Fruit fly (Drosophila melanogaster) whole organism, embryonic: Measurements from ENCODE around the gene CG15152.
A peak's percentile ranks its signal among the peaks of the same experiment; 100 is the strongest.

Source experiments
- Atf3 ChIP-seq: fragments of 200-800 bp; sonication (Bioruptor generic); optimal IDR thresholded peaks from 3 replicates; lab custom pipeline; 2016; ENCODE audit warnings: missing biosample characterization, missing genetic modification characterization
- Bteb2 ChIP-seq: fragments of 200-800 bp; sonication (Bioruptor generic); optimal IDR thresholded peaks from 2 replicates; lab custom pipeline; 2016; ENCODE audit warnings: missing biosample characterization, missing genetic modification characterization
- C15 ChIP-seq: fragments of 200-800 bp; sonication (Bioruptor generic); IDR thresholded peaks from 3 replicates; pipeline ENCODE4 v1.3.6; 2022; ENCODE audit warnings: missing biosample characterization, missing genetic modification characterization
- CG10321 ChIP-seq: fragments of 200-800 bp; sonication (Bioruptor generic); IDR thresholded peaks from 2 replicates; pipeline ENCODE4 v1.3.6; 2022; ENCODE audit warnings: missing biosample characterization, missing genetic modification characterization
- CG11247 ChIP-seq: fragments of 200-800 bp; sonication (Bioruptor generic); IDR thresholded peaks from 2 replicates; pipeline ENCODE4 v1.3.6; 2022; ENCODE audit warnings: missing biosample characterization, missing genetic modification characterization
- CG14014 ChIP-seq: fragments of 200-800 bp; sonication (Bioruptor generic); IDR thresholded peaks from 2 replicates; pipeline ENCODE4 v1.3.6; 2022; ENCODE audit warnings: missing biosample characterization, missing genetic modification characterization
- CG14860 ChIP-seq: fragments of 200-800 bp; sonication (Bioruptor generic); IDR thresholded peaks from 3 replicates; pipeline ENCODE4 v1.3.6; 2022; ENCODE audit warnings: missing biosample characterization, missing genetic modification characterization; ENCODE audit not compliant: partially characterized antibody
- CG15011 ChIP-seq: fragments of 200-800 bp; sonication (Bioruptor generic); optimal IDR thresholded peaks from 3 replicates; lab custom pipeline; 2018; ENCODE audit warnings: missing biosample characterization, mild to moderate bottlenecking, missing genetic modification characterization
- CG15073 ChIP-seq: fragments of 200-800 bp; sonication (Bioruptor generic); optimal IDR thresholded peaks from 2 replicates; lab custom pipeline; 2016; ENCODE audit warnings: missing biosample characterization, missing genetic modification characterization
- CG17385 ChIP-seq: fragments of 200-800 bp; sonication (Bioruptor generic); optimal IDR thresholded peaks from 3 replicates; lab custom pipeline; 2018; ENCODE audit warnings: missing biosample characterization, mild to moderate bottlenecking, missing genetic modification characterization
- CG1832 ChIP-seq: fragments of 200-800 bp; sonication (Bioruptor generic); optimal IDR thresholded peaks from 2 replicates; lab custom pipeline; 2017; ENCODE audit warnings: missing biosample characterization, mild to moderate bottlenecking, missing genetic modification characterization, inconsistent platforms
- CG43689 ChIP-seq: fragments of 200-800 bp; sonication (Bioruptor generic); IDR thresholded peaks from 2 replicates; pipeline ENCODE4 v1.3.6; 2022; ENCODE audit warnings: missing biosample characterization, missing genetic modification characterization
- CG4730 ChIP-seq: fragments of 200-800 bp; sonication (Bioruptor generic); IDR thresholded peaks from 2 replicates; pipeline ENCODE4 v1.3.6; 2022; ENCODE audit warnings: missing biosample characterization, missing genetic modification characterization
- CG4854 ChIP-seq: fragments of 200-800 bp; sonication (Bioruptor generic); optimal IDR thresholded peaks from 2 replicates; lab custom pipeline; 2016; ENCODE audit warnings: missing biosample characterization, missing genetic modification characterization, inconsistent platforms
- CG6683 ChIP-seq: fragments of 200-800 bp; sonication (Bioruptor generic); optimal IDR thresholded peaks from 2 replicates; lab custom pipeline; 2017; ENCODE audit warnings: missing biosample characterization, mild to moderate bottlenecking, missing genetic modification characterization, missing genetic modification reagents
- CG7745 ChIP-seq: fragments of 200-800 bp; sonication (Bioruptor generic); optimal IDR thresholded peaks from 2 replicates; lab custom pipeline; 2018; ENCODE audit warnings: missing biosample characterization, mild to moderate bottlenecking, missing genetic modification characterization, moderate library complexity
- CG8281 ChIP-seq: fragments of 200-800 bp; sonication (Bioruptor generic); optimal IDR thresholded peaks from 2 replicates; lab custom pipeline; 2018; ENCODE audit warnings: missing biosample characterization, mild to moderate bottlenecking, missing genetic modification characterization, moderate library complexity
- CG8359 ChIP-seq: fragments of 200-800 bp; sonication (Bioruptor generic); optimal IDR thresholded peaks from 2 replicates; lab custom pipeline; 2017; ENCODE audit warnings: missing biosample characterization, mild to moderate bottlenecking, missing genetic modification characterization, borderline replicate concordance
- CG9609 ChIP-seq: fragments of 200-800 bp; sonication (Bioruptor generic); optimal IDR thresholded peaks from 3 replicates; lab custom pipeline; 2016; ENCODE audit warnings: missing biosample characterization, missing genetic modification characterization
- CG9876 ChIP-seq: fragments of 200-800 bp; sonication (Bioruptor generic); optimal IDR thresholded peaks from 2 replicates; lab custom pipeline; 2016; ENCODE audit warnings: missing biosample characterization, missing genetic modification characterization
- Doc2 ChIP-seq: fragments of 200-800 bp; sonication (Bioruptor generic); IDR thresholded peaks from 2 replicates; pipeline ENCODE4 v1.3.6; 2022; ENCODE audit warnings: missing biosample characterization, missing genetic modification characterization
- Ets97D ChIP-seq: fragments of 200-800 bp; sonication (Bioruptor generic); optimal IDR thresholded peaks from 3 replicates; lab custom pipeline; 2016; ENCODE audit warnings: missing biosample characterization, missing genetic modification characterization
- Kr ChIP-seq: fragments of 200-800 bp; sonication (Bioruptor generic); optimal IDR thresholded peaks from 2 replicates; lab custom pipeline; 2017; ENCODE audit warnings: missing biosample characterization, mild to moderate bottlenecking, missing genetic modification characterization
- Max ChIP-seq: fragments of 200-800 bp; sonication (Bioruptor generic); optimal IDR thresholded peaks from 2 replicates; lab custom pipeline; 2016; ENCODE audit warnings: missing biosample characterization, mild to moderate bottlenecking, missing genetic modification characterization
- NK7.1 ChIP-seq: fragments of 200-800 bp; sonication (Bioruptor generic); optimal IDR thresholded peaks from 3 replicates; lab custom pipeline; 2016; ENCODE audit warnings: missing biosample characterization, missing genetic modification characterization
- Ravus ChIP-seq: fragments of 200-800 bp; sonication (Bioruptor generic); IDR thresholded peaks from 2 replicates; pipeline ENCODE4 v1.3.6; 2022; ENCODE audit warnings: missing biosample characterization, missing genetic modification characterization
- Sry-β ChIP-seq: fragments of 200-800 bp; sonication (Bioruptor generic); optimal IDR thresholded peaks from 2 replicates; lab custom pipeline; 2018; ENCODE audit warnings: missing biosample characterization, mild to moderate bottlenecking, missing genetic modification characterization, moderate library complexity
- Tbp ChIP-seq: fragments of >200 bp; optimal IDR thresholded peaks from 2 replicates; lab custom pipeline; 2018; ENCODE audit warnings: missing biosample characterization, missing genetic modification characterization
- ash1 ChIP-seq: fragments of 200-800 bp; sonication (Bioruptor generic); optimal IDR thresholded peaks from 2 replicates; lab custom pipeline; 2018; ENCODE audit warnings: missing biosample characterization, mild to moderate bottlenecking, missing genetic modification characterization
- bigmax ChIP-seq: fragments of 200-800 bp; sonication (Bioruptor generic); optimal IDR thresholded peaks from 2 replicates; lab custom pipeline; 2018; ENCODE audit warnings: missing biosample characterization, mild to moderate bottlenecking, missing genetic modification characterization
- br ChIP-seq: fragments of >200 bp; optimal IDR thresholded peaks from 2 replicates; lab custom pipeline; 2017
- bsh ChIP-seq, 2 experiments: fragments of 200-800 bp; sonication (Bioruptor generic); optimal IDR thresholded peaks; 2 replicates each; lab custom pipeline; 2017 to 2018; ENCODE audit warnings: mild to moderate bottlenecking in 2 of 2, missing biosample characterization in 2 of 2, missing genetic modification characterization in 2 of 2, moderate library complexity in 1 of 2
- chinmo ChIP-seq: fragments of 200-800 bp; sonication (Bioruptor generic); IDR thresholded peaks from 4 replicates; pipeline ENCODE4 v1.3.6; 2022; ENCODE audit warnings: missing biosample characterization, missing genetic modification characterization; ENCODE audit not compliant: partially characterized antibody
- da ChIP-seq: fragments of 200-800 bp; sonication (Bioruptor generic); optimal IDR thresholded peaks from 2 replicates; lab custom pipeline; 2016; ENCODE audit warnings: missing biosample characterization, missing genetic modification characterization
- emc ChIP-seq: fragments of 200-800 bp; sonication (Bioruptor generic); optimal IDR thresholded peaks from 2 replicates; lab custom pipeline; 2016; ENCODE audit warnings: missing biosample characterization, missing genetic modification characterization
- ftz-f1 ChIP-seq: fragments of 200-800 bp; sonication (Bioruptor generic); optimal IDR thresholded peaks from 2 replicates; lab custom pipeline; 2016; ENCODE audit warnings: missing biosample characterization, missing genetic modification characterization
- hkb ChIP-seq, 2 experiments: fragments of 200-800 bp in 1 of 2; fragments of >200 bp in 1 of 2; sonication (Bioruptor generic) in 1 of 2; IDR thresholded peaks in 1 of 2; optimal IDR thresholded peaks in 1 of 2; 2 replicates each; pipeline versions ENCODE4 v1.3.6 to Lab custom; 2017 to 2022; ENCODE audit warnings: missing biosample characterization in 1 of 2, missing genetic modification characterization in 1 of 2
- klu ChIP-seq: fragments of 200-800 bp; sonication (Bioruptor generic); IDR thresholded peaks from 2 replicates; pipeline ENCODE4 v1.3.6; 2022; ENCODE audit warnings: missing biosample characterization, missing genetic modification characterization
- kni ChIP-seq: fragments of 200-800 bp; sonication (Bioruptor generic); optimal IDR thresholded peaks from 3 replicates; lab custom pipeline; 2017; ENCODE audit warnings: mild to moderate bottlenecking, missing biosample characterization, missing genetic modification reagents, missing genetic modification characterization
- lbe ChIP-seq: fragments of 200-800 bp; sonication (Bioruptor generic); optimal IDR thresholded peaks from 2 replicates; lab custom pipeline; 2016; ENCODE audit warnings: missing biosample characterization, mild to moderate bottlenecking, missing genetic modification characterization
- maf-S ChIP-seq: fragments of 200-800 bp; sonication (Bioruptor generic); optimal IDR thresholded peaks from 2 replicates; lab custom pipeline; 2016; ENCODE audit warnings: missing biosample characterization, missing genetic modification characterization
- mam ChIP-seq: fragments of 200-800 bp; sonication (Bioruptor generic); optimal IDR thresholded peaks from 3 replicates; lab custom pipeline; 2016; ENCODE audit warnings: missing biosample characterization, missing genetic modification characterization
- mirr ChIP-seq: fragments of 200-800 bp; sonication (Bioruptor generic); optimal IDR thresholded peaks from 3 replicates; lab custom pipeline; 2018; ENCODE audit warnings: missing biosample characterization, mild to moderate bottlenecking, missing genetic modification characterization
- odd ChIP-seq: fragments of 200-800 bp; sonication (Bioruptor generic); optimal IDR thresholded peaks from 2 replicates; lab custom pipeline; 2017; ENCODE audit warnings: missing biosample characterization, mild to moderate bottlenecking, missing genetic modification characterization
- seq ChIP-seq: fragments of 200-800 bp; sonication (Bioruptor generic); IDR thresholded peaks from 2 replicates; pipeline ENCODE4 v1.3.6; 2022; ENCODE audit warnings: missing biosample characterization, missing genetic modification characterization
- sisA ChIP-seq: fragments of 200-800 bp; sonication (Bioruptor generic); IDR thresholded peaks from 2 replicates; pipeline ENCODE4 v1.3.6; 2022; ENCODE audit warnings: missing biosample characterization, missing genetic modification characterization
- sug ChIP-seq: fragments of 200-800 bp; optimal IDR thresholded peaks from 2 replicates; lab custom pipeline; 2019; ENCODE audit warnings: missing biosample characterization, mild to moderate bottlenecking, missing genetic modification characterization, moderate library complexity
- trh ChIP-seq: fragments of 200-800 bp; sonication (Bioruptor generic); optimal IDR thresholded peaks from 2 replicates; lab custom pipeline; 2016; ENCODE audit warnings: missing biosample characterization, missing genetic modification characterization
- usp ChIP-seq: fragments of >200 bp; optimal IDR thresholded peaks from 2 replicates; lab custom pipeline; 2017; ENCODE audit warnings: missing biosample characterization, missing genetic modification characterization
- z ChIP-seq: fragments of 200-800 bp; sonication (Bioruptor generic); IDR thresholded peaks from 3 replicates; pipeline ENCODE4 v1.3.6; 2022; ENCODE audit warnings: missing biosample characterization, missing genetic modification characterization

The CG15152 gene

DNA sequence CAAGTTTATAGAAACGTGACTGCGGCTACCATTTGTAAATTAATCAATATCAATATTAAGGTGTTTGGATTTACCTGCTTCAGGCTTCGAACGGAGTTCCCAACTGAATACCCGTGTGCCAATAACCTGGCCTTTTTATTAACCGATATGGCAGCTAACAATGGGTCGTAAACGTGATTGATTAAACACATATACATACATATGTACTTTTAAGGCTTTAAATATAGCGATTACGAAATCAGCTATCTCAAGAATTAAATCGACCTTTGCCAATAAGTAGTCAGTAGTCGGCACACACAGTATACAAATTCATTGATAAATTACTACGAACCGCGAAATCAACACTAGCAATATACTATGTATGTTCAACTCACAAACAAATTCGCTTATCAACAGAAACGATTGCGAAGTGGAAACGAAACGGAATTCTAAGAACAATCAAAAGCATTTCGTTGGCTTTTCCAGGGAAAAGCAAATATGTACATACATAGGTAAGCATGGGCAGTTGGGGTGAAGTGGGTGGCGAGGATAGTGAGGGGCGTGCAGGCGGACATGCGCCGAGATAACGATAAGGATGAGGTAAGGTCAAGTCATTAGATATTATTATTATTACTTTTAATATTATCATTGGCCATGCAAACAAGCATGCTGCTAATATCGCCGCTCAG, 34.3 kb downstream of the CG15152 start (continued):
- TF ChIP-seq Max, result no peak
- TF ChIP-seq CG15073 (GFP tag; lab: Kevin White, UChicago), result no peak
- TF ChIP-seq CG17385 (GFP tag; lab: Kevin White, UChicago), result peak; percentile 69
- no peak for TF ChIP-seq Doc2 (GFP tag; lab: Robert Waterston, UW)
- TF ChIP-seq hkb (optimal IDR thresholded peaks at IDR 0.05; lab: Kevin White, UChicago), result no peak
- peak; percentile 82 for TF ChIP-seq hkb (GFP tag; IDR thresholded peaks at IDR 0.05; lab: Robert Waterston, UW)
- TF ChIP-seq mirr (GFP tag; lab: Kevin White, UChicago), result peak; percentile 99
- no peak for TF ChIP-seq da
- TF ChIP-seq usp (GFP tag; lab: Kevin White, UChicago), result no peak
- no peak for TF ChIP-seq CG4730 (GFP tag; lab: Robert Waterston, UW)
- peak; percentile 4 for TF ChIP-seq Atf3 (GFP tag; lab: Kevin White, UChicago)
- peak; percentile 27 for TF ChIP-seq CG9876
- peak; percentile 19 for TF ChIP-seq CG4854 (GFP tag; lab: Kevin White, UChicago)
- TF ChIP-seq ftz-f1 (GFP tag; lab: Kevin White, UChicago), result peak; percentile 67
- TF ChIP-seq CG14860 (GFP tag; lab: Robert Waterston, UW), result no peak
- peak; percentile 3 for TF ChIP-seq CG7745 (tag; lab: Kevin White, UChicago)
- TF ChIP-seq sug (tag; lab: Kevin White, UChicago), result peak; percentile 77
- no peak for TF ChIP-seq emc
- peak; percentile 53 for TF ChIP-seq CG8359 (GFP tag; lab: Kevin White, UChicago)
- no peak for TF ChIP-seq sisA (GFP tag; lab: Robert Waterston, UW)
- no peak for TF ChIP-seq CG9609 (GFP tag; lab: Kevin White, UChicago)
- TF ChIP-seq Tbp (GFP tag; lab: Kevin White, UChicago), result no peak
- TF ChIP-seq CG43689, result no peak
- peak; percentile 74 for TF ChIP-seq CG6683 (GFP tag; lab: Kevin White, UChicago)
- peak; percentile 80 for TF ChIP-seq odd (GFP tag; lab: Kevin White, UChicago)
- TF ChIP-seq CG10321 (GFP tag; lab: Robert Waterston, UW), result no peak; the same call in 1 of the 2 replicates
- no peak for TF ChIP-seq CG1832 (GFP tag; lab: Kevin White, UChicago)
- TF ChIP-seq kni (GFP tag; lab: Kevin White, UChicago), result peak; percentile 59
- peak; percentile 84 for TF ChIP-seq ash1 (GFP tag; lab: Kevin White, UChicago)
- TF ChIP-seq CG8281 (tag; lab: Kevin White, UChicago), result peak; percentile 56
- peak; percentile 73 for TF ChIP-seq Kr
- peak; percentile 70; the same call in 1 of the 2 replicates for TF ChIP-seq CG14014
- TF ChIP-seq CG15011 (GFP tag; lab: Kevin White, UChicago), result peak; percentile 71
- no peak for TF ChIP-seq br
- TF ChIP-seq mam (GFP tag; lab: Kevin White, UChicago), result no peak
- no peak for TF ChIP-seq Bteb2 (GFP tag; lab: Kevin White, UChicago)
- TF ChIP-seq C15 (GFP tag; lab: Robert Waterston, UW), result peak; percentile 38; the same call in 1 of the 3 replicates
- no peak for TF ChIP-seq lbe
- peak; percentile 66; the same call in 1 of the 4 replicates for TF ChIP-seq chinmo (GFP tag; lab: Robert Waterston, UW)
- TF ChIP-seq bigmax (GFP tag; lab: Kevin White, UChicago), result peak; percentile 46
- no peak for TF ChIP-seq CG11247 (GFP tag; lab: Robert Waterston, UW)
- 0 out of 3 replicates have a peak, but pooled peaks have one; percentile 49 for TF ChIP-seq z (GFP tag; lab: Robert Waterston, UW)
- TF ChIP-seq bsh (GFP tag; optimal IDR thresholded peaks at IDR 0.05; lab: Kevin White, UChicago), result peak in 1 of 2 experiments; percentile 82
- peak; percentile 39 for TF ChIP-seq Sry-β (GFP tag; lab: Kevin White, UChicago)
- no peak for TF ChIP-seq maf-S (GFP tag; lab: Kevin White, UChicago)
- no peak for TF ChIP-seq klu (GFP tag; lab: Robert Waterston, UW)
- TF ChIP-seq Ets97D (GFP tag; lab: Kevin White, UChicago), result no peak
- peak; percentile 1 for TF ChIP-seq trh (GFP tag; lab: Kevin White, UChicago)
- TF ChIP-seq Ravus (GFP tag; lab: Robert Waterston, UW), result no peak
- TF ChIP-seq seq (GFP tag; lab: Robert Waterston, UW), result no peak; the same call in 1 of the 2 replicates
- TF ChIP-seq NK7.1 (GFP tag; lab: Kevin White, UChicago), result no peak
